Fruit fly (Drosophila melanogaster): ENCODE measurements around the gene Ccp84Af.

- TF ChIP-seq CG8478 (optimal IDR thresholded peaks at IDR 0.05), result no peak
- no peak for TF ChIP-seq CTCF (optimal IDR thresholded peaks at IDR 0.05)
Observed at dm6 chr3R:6667245-6667644, 22.8 kb downstream of the Ccp84Af start.

Data from S2 (cell line).